Fruit fly (Drosophila melanogaster): ENCODE measurements around the gene CG3581.

dm6 chr3R:19346532-19346931 lies 28.1 kb downstream of the CG3581 start:
- TF ChIP-seq ttk (optimal IDR thresholded peaks at IDR 0.05) = no peak
- TF ChIP-seq Sin3A (optimal IDR thresholded peaks at IDR 0.05) = no peak
- TF ChIP-seq insv (optimal IDR thresholded peaks at IDR 0.05) = no peak

All from Kc167 (cell line).